Fruit fly (Drosophila melanogaster): ENCODE results near the gene sgl.

sgl gene

DNA sequence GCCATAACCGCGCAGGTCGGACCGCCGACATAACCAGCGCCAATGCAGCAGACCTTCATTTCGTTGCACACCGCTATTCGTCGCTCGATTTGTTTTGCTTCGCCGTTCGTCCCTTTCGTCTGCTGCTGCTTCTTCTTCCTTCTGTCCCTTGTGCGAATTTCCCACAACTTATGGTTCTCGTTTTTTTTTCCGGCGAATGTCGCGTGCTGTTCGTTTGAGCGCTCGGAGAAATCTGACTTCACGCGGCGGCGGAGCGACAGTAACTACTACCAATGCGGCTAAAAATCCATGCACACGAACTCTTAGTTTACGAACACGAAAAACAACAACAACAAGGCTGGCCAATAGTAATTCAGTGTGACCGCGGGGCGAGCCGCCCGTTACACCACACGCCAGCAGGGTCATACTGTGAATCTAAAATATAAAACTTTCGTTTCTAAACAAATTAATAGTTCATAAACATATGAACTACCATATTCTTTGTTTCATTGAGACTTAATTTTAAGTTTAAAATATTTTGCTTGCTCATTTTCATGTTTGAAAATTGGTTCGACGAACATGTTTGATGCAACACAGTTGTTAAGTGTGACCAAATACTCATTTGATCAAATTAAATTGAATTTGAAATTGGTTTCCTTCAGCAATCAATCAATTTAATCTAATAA is at the start of gene sgl:
sgl (minus strand) TSS at position 271 of the 665 bp plus-strand sequence.
- no peak for TF ChIP-seq CTCF (optimal IDR thresholded peaks at IDR 0.05)
- no peak for TF ChIP-seq CG8478 (optimal IDR thresholded peaks at IDR 0.05)

DNA sequence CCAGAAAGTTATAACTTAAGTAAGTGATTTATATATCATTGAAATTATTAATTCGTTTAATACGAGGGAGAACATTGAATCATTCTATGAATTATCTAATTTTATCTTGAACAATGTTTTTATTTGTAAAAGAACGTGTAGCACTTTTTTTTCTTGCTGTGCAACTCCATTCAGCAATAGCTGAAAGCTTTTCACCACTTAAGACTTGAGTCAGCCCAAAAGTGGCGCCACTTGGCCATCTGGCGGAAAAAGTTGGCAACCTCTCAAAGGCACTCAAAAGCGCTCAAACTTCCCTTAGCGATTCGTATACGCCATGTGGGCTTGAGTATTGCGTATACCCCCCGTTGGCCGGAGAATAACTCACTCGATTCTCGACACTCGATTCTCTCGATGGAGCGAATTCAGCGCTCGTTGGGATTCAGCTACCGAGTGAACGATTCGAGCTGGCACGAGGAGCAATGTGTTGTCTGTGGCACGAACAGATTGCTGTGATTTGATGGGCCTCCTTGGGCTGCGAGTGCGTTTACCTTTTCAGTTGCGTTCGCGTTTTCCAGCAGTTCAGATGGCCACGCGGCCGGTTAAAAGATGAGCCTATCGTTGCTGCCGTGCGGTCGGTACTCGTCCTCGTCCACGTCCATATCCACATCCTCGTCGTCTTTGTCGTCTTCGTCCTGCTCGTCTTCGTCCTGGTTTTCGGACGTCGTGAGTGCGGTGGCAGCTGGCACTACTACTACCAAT is 49.2 kb upstream of the sgl start:
- no peak for TF ChIP-seq CG8478 (optimal IDR thresholded peaks at IDR 0.05)
- TF ChIP-seq CTCF (optimal IDR thresholded peaks at IDR 0.05) = peak; percentile 30 to 48

DNA sequence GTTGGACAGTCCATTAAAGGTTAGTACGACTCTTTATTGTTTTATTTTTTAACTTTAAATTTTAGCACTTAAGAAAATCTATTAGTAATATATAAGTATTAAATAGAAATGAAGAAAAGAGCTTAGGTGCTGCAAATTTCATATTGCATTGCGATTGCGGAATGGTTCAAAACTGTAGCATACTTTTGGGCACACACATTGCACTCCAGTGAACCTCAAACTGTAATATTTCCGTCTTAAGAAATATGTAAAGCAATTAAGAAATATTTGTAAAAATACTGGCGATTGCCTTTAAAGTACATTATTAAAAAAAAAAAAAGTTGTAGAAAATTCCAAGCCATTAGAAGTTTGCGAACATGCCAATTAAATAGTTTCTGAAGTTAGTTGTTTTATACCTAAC is 47.7 kb upstream of the sgl start:
- TF ChIP-seq CTCF (optimal IDR thresholded peaks at IDR 0.05) = no peak
- TF ChIP-seq CG8478 (optimal IDR thresholded peaks at IDR 0.05) = no peak

DNA sequence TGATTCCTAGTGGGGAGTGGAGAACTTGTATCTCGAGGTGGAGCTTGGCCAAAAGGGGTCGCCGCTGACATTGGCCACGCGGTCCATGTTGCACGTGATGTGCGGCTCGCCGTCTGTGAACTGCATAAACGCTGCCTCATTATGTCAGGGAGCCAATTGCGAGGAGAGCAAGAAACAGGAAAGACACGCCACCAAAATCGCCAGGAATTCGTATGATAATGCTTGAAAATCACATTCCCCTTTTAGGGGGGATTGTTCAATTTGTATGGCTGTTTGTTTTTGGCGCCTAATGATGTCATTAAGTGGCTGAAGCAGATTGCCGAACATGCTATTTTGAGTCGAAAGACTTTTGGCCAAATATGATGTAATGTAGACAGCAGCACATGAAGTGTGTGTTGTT is 45.3 kb upstream of the sgl start:
- TF ChIP-seq CTCF (optimal IDR thresholded peaks at IDR 0.05) (no peak), CG8478 (optimal IDR thresholded peaks at IDR 0.05) (no peak)

DNA sequence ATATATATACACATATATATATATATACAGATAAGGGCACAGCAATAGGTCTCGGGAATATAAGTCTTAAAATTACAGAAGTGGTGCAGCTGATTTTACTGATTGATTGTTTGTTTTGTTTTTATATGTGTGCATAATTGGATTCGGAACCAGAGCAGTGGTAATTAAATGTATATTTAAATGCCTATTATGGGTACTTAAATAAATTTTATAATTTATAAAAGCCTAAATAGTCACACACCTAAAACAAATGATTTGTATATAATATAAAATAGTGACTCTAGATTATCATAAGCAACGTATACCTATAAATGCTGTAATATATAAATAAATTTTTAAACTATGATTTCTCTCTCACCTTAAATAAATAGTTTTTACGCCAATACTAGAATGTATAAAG is 44.9 kb upstream of the sgl start:
- TF ChIP-seq CG8478 (optimal IDR thresholded peaks at IDR 0.05) (no peak), CTCF (optimal IDR thresholded peaks at IDR 0.05) (no peak)

DNA sequence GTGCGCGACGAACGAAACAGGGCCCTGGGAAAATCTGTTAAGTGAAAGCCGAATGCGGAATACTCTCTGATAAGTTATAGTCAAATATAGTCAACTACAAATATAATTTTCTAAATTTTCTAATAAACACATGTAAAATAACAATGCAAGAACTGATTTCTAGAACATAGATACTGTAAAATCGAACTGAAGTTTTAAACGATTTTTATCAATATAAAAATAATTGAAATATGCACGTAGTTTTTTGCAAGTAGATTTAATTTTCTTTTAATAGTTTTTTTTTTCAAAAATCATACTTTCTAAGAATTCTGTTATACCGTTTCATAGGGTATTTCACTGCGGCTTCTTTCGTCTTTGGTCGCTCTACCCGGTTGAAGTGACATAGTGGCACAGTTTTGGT is 43.8 kb upstream of the sgl start:
- no peak for TF ChIP-seq CG8478 (optimal IDR thresholded peaks at IDR 0.05)
- TF ChIP-seq CTCF (optimal IDR thresholded peaks at IDR 0.05) = no peak

DNA sequence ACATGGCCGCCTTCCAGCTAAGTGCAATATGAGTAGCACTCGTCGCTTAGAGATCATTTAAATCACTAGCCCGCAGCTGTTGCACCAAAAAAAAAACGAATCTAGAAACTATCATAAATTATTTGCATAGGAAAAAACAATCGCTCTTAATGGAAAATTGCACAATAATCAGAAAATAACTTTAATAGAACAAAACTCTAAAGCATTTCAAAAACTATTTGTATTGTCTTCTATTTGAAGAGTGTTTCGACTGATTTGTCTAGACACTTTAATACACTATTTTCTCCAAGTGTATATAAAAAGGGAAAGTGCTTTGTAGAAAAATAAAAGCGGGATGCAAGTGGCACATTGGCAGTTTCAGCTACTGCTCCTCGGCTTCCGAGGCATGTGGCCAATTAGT is 41.9 kb upstream of the sgl start:
- TF ChIP-seq CG8478 (optimal IDR thresholded peaks at IDR 0.05) = no peak

DNA sequence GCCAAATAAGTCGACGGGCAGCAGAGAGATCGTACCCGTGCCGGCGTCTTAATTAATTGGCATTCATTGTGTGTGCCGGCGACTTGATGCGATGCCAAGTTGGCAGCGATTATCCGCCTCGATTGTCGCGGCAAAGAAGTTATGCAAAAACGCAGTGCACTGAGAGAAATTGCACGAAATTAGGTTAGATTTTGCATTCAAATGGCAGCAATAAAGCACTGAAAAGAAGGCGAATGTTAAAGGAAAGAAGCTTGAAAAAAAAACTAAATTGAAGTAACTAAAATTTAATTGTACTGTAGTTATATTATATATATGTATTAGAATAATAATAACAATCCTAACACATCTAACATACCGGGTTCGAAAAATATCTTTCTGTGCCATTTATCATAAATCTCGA is 38.6 kb upstream of the sgl start:
- TF ChIP-seq CG8478 (optimal IDR thresholded peaks at IDR 0.05) (no peak), CTCF (optimal IDR thresholded peaks at IDR 0.05) (no peak)

DNA sequence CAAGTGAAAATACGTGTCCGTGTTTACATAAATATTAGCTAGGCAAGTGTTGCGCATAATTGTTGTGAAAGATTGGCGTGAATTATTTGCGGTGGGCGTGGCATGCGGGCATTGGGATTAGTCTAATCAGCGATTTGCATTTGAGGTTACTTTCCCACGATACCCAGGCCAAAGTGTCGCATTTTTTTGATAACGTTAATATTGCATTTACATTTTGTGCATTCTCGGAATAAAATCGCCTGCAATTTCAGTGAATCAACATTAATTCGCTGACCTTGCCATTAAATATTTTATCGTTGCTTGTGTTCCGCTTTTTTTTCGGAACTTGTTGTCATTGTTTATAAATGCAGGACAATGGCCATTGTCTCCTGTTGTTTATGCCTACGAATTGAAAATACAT is 37.8 kb upstream of the sgl start:
- TF ChIP-seq CG8478 (optimal IDR thresholded peaks at IDR 0.05) (no peak), CTCF (optimal IDR thresholded peaks at IDR 0.05) (no peak)

DNA sequence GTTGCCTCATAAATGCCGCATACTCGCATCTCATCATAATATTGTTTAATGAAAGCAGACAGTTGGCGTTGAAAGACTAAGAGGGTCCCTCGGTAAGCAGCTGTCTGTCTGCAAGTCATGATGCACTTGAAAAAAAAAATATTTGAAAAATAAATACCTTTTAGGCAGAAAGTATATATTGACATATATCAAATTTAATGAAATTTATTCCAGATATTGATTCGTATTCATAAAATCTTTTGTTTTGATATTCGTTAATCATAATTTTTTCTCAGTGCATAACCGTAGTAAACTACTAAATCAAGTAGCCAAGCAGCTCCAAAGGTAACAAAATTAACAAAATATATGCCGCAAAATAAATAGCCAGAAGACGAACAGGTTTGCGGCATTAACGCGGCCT is 37.3 kb upstream of the sgl start:
- TF ChIP-seq CTCF (optimal IDR thresholded peaks at IDR 0.05) (no peak), CG8478 (optimal IDR thresholded peaks at IDR 0.05) (no peak)

DNA sequence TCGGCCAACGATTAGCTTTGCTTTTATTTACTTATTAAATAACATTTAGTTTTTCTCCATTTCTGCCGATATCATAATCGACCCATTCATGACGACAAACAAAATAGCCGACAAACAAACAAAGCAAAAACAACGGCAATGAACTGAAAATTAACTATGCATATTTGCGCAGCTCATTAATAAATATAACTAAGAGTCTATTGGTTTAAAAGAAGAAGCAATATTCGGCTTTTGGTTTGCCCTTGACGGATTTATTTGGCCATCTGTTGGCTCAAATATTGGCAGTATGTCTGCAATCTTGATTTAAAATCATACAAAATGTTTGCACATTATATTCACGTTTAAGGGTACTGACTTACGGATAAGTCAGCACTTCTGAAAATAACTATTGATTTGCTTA is 35.4 kb upstream of the sgl start:
- TF ChIP-seq CG8478 (optimal IDR thresholded peaks at IDR 0.05) = no peak
- no peak for TF ChIP-seq CTCF (optimal IDR thresholded peaks at IDR 0.05)

DNA sequence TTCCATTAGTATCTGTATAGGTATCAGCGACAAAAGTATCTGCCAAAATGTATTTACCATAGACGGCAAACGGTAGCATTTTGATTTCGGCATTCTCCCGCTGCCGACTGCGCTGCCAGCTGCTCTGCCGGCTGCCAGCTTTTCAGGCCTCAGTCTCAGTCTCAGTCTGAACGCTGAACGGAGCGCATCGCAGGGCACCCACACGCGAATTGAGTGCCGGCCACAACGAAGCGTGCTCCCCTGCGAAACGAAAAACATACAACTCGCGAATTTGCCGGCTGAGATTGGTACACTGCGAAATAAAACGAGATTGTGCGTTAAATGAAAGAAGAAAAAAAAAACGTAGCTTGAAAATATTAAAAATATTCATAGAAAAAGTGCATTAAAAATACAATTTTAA is 34.1 kb upstream of the sgl start, which contains the start of gene Mp:
Mp (plus strand) TSS at position 152 of the 400 bp plus-strand sequence.
- no peak for TF ChIP-seq CTCF (optimal IDR thresholded peaks at IDR 0.05)
- TF ChIP-seq CG8478 (optimal IDR thresholded peaks at IDR 0.05) = no peak

DNA sequence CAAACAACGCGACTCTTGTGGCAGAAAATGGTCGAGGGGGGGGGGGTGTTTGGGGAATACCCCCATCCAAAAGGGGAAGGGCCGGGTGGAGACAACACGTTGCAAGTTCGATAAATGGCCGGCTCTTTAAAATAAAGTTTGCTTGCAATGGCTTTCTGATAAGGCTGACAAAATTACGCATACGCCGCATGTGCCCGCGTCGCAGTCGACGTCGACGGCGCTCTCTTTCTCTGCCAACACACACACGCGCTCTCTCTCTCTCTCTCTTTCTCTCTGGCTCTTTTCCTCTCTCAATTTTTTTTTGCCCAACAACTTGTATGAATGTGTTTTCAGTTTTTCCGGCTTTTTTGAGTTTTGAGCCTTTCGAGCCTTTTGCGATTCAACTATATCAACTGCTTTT is 32.9 kb upstream of the sgl start:
- TF ChIP-seq CG8478 (optimal IDR thresholded peaks at IDR 0.05) = no peak

DNA sequence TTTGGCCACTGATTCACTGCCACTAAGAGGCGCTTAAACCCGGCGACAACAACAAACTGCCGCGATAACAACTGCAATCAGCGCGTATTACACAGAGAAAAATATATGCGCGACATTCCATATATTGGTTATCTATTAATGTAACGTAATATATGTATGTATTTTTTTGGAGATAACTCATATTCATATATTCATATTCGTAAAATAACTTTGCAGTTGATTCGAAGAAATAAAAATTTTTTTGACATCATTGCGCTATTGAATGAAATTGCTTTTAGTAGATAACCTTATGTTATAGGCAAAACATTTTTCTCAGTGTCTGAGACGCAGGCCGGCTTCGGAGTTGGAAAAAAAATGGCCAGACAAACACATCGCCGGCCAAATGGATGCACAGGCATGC is 32.3 kb upstream of the sgl start:
- TF ChIP-seq CG8478 (optimal IDR thresholded peaks at IDR 0.05) = no peak
- TF ChIP-seq CTCF (optimal IDR thresholded peaks at IDR 0.05) = no peak

DNA sequence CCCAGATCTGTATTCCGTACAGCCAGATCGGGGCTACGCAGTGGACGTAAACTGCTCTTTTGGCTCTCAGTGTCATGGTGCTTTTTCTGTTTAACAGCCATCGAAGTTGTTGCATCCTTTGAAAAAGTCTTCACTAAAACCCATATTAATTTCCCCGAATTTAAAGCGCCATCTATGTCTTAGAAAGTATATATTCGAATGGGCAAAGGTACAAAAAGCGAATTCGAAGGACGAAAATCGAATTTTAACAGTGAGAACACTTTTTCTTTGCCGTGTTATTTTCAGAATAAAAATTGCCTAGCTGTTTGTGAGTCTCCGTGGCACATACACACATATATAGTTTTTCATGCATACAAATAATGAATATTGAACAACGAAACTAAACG is 30.8 kb upstream of the sgl start:
- TF ChIP-seq CTCF (optimal IDR thresholded peaks at IDR 0.05) = peak; percentile 81 to 86
- no peak for TF ChIP-seq CG8478 (optimal IDR thresholded peaks at IDR 0.05)

DNA sequence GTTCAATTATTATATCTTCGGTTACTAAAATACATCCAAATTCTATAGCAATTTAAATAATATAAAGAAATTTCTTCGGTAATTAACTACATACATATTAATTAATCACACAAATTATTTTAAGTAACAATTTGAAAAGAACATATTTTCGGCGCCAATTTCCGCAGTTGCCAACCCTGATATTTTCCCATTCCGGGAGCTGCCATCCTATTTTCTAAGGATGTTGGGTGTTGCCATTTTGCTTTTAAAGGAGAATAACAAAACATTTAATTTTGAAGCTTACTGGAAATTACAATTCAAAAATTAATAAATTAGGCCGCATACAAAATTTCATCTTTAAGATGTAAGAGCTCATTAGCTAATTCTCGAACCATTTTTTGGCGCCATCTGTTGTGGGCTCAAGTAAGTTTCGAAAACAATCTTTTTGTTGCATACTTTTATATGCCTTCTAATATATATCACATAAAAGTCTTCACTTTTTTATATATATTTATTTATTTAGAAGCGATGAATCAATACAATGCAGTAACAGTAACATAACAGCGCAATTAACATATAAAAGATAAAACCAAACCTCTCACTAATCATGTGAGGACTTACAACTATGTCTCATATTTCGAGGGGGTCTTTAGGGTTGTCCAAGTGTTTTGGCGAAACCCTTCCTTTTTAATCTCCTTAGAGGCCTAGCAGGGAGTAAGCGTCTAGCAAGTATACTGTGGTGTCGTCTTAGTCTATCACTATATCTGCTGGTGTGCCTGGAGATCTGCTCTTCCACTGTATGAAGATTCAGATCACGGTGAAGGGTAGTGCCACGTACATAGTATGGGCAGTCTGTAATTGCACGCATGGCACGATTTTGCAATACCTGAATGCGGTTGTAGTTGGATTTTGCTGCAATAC is 30.2 kb upstream of the sgl start:
- peak; percentile 69 to 89 for TF ChIP-seq CTCF (optimal IDR thresholded peaks at IDR 0.05)
